Fruit fly (Drosophila melanogaster): ENCODE results near the gene CG3222.

CG3222 gene

dm6 chr3L:9555004-9555403 lies 43.8 kb upstream of the CG3222 start:
- TF ChIP-seq OdsH (GFP tag; optimal IDR thresholded peaks at IDR 0.05) (no peak), Vsx2 (GFP tag; optimal IDR thresholded peaks at IDR 0.05; ENCODE audit: partially characterized antibody) (no peak), Dif (GFP tag; optimal IDR thresholded peaks at IDR 0.05; ENCODE audit: partially characterized antibody) (no peak), Dfd (GFP tag; optimal IDR thresholded peaks at IDR 0.05) (no peak), Jra (GFP tag; optimal IDR thresholded peaks at IDR 0.05) (no peak), dl (GFP tag; optimal IDR thresholded peaks at IDR 0.05; ENCODE audit: insufficient read depth in 1 of 2, partially characterized antibody in 2 of 2) (no peak), usp (GFP tag; optimal IDR thresholded peaks at IDR 0.05) (no peak), foxo (GFP tag; optimal IDR thresholded peaks at IDR 0.05) (no peak), Hr83 (GFP tag; optimal IDR thresholded peaks at IDR 0.05; ENCODE audit: poor library complexity, severe bottlenecking) (no peak), sv (GFP tag; optimal IDR thresholded peaks at IDR 0.05) (no peak), Hr78 (GFP tag; optimal IDR thresholded peaks at IDR 0.05) (no peak), CG32264 (GFP tag; optimal IDR thresholded peaks at IDR 0.05) (no peak), Mio (GFP tag; optimal IDR thresholded peaks at IDR 0.05) (no peak), h (GFP tag; optimal IDR thresholded peaks at IDR 0.05) (no peak), GATAd (GFP tag; optimal IDR thresholded peaks at IDR 0.05) (no peak), brk (GFP tag; optimal IDR thresholded peaks at IDR 0.05) (no peak)

dm6 chr3L:9556666-9557065 lies 42.1 kb upstream of the CG3222 start:
- TF ChIP-seq CG9705 (GFP tag; optimal IDR thresholded peaks at IDR 0.05) (no peak), usp (GFP tag; optimal IDR thresholded peaks at IDR 0.05) (no peak), br (GFP tag; optimal IDR thresholded peaks at IDR 0.05) (no peak), HLH106 (tag; optimal IDR thresholded peaks at IDR 0.05) (no peak), Hr83 (GFP tag; optimal IDR thresholded peaks at IDR 0.05; ENCODE audit: poor library complexity, severe bottlenecking) (no peak), Hr78 (GFP tag; optimal IDR thresholded peaks at IDR 0.05) (no peak), dmrt93B (GFP tag; optimal IDR thresholded peaks at IDR 0.05) (no peak), jim (GFP tag; optimal IDR thresholded peaks at IDR 0.05) (no peak), Jra (GFP tag; optimal IDR thresholded peaks at IDR 0.05) (no peak), lola (GFP tag; optimal IDR thresholded peaks at IDR 0.05) (no peak), ey (GFP tag; optimal IDR thresholded peaks at IDR 0.05) (no peak), fru (GFP tag; optimal IDR thresholded peaks at IDR 0.05) (no peak), Abd-B (GFP tag; optimal IDR thresholded peaks at IDR 0.05) (no peak), Vsx2 (GFP tag; optimal IDR thresholded peaks at IDR 0.05; ENCODE audit: partially characterized antibody) (no peak), Rel (GFP tag; optimal IDR thresholded peaks at IDR 0.05) (no peak), Rel (tag; optimal IDR thresholded peaks at IDR 0.05) (no peak), Hnf4 (GFP tag; optimal IDR thresholded peaks at IDR 0.05) (no peak), sv (GFP tag; optimal IDR thresholded peaks at IDR 0.05) (no peak), Mio (GFP tag; optimal IDR thresholded peaks at IDR 0.05) (no peak), GATAd (GFP tag; optimal IDR thresholded peaks at IDR 0.05) (no peak), sage (GFP tag; optimal IDR thresholded peaks at IDR 0.05) (no peak)

dm6 chr3L:9559040-9559439 lies 39.7 kb upstream of the CG3222 start:
- no peak for TF ChIP-seq Sp1 (GFP tag; optimal IDR thresholded peaks at IDR 0.05)
- TF ChIP-seq CG9705 (GFP tag; optimal IDR thresholded peaks at IDR 0.05): no peak
- no peak for TF ChIP-seq Myc (optimal IDR thresholded peaks at IDR 0.05)
- no peak for TF ChIP-seq HLH106 (tag; optimal IDR thresholded peaks at IDR 0.05)
- TF ChIP-seq lola (GFP tag; optimal IDR thresholded peaks at IDR 0.05): no peak
- TF ChIP-seq GATAd (GFP tag; optimal IDR thresholded peaks at IDR 0.05): no peak
- no peak for TF ChIP-seq Vsx2 (GFP tag; optimal IDR thresholded peaks at IDR 0.05; ENCODE audit: partially characterized antibody)
- no peak for TF ChIP-seq foxo (GFP tag; optimal IDR thresholded peaks at IDR 0.05)
- no peak for TF ChIP-seq sv (GFP tag; optimal IDR thresholded peaks at IDR 0.05)
- TF ChIP-seq Hr78 (GFP tag; optimal IDR thresholded peaks at IDR 0.05): no peak
- no peak for TF ChIP-seq Hnf4 (GFP tag; optimal IDR thresholded peaks at IDR 0.05)
- no peak for TF ChIP-seq ey (GFP tag; optimal IDR thresholded peaks at IDR 0.05)
- TF ChIP-seq h (GFP tag; optimal IDR thresholded peaks at IDR 0.05): no peak
- no peak for TF ChIP-seq Abd-B (GFP tag; optimal IDR thresholded peaks at IDR 0.05)
- no peak for TF ChIP-seq dl (GFP tag; optimal IDR thresholded peaks at IDR 0.05; ENCODE audit: insufficient read depth in 1 of 2, partially characterized antibody in 2 of 2)
- TF ChIP-seq rgr (GFP tag; optimal IDR thresholded peaks at IDR 0.05): no peak
- no peak for TF ChIP-seq tai (GFP tag; optimal IDR thresholded peaks at IDR 0.05)
- TF ChIP-seq pan (optimal IDR thresholded peaks at IDR 0.05): no peak
- no peak for TF ChIP-seq Dif (GFP tag; optimal IDR thresholded peaks at IDR 0.05; ENCODE audit: partially characterized antibody)

- no peak for TF ChIP-seq Abd-B (GFP tag; optimal IDR thresholded peaks at IDR 0.05)
Measured at dm6 chr3L:9566849-9567248, 31.9 kb upstream of the CG3222 start.

All from whole organism, wandering third instar larva.